Fruit fly (Drosophila melanogaster) whole organism, prepupa: ENCODE data around the gene mat.
A peak's percentile ranks its signal among the peaks of the same experiment; 100 is the strongest.

Experiments used
- Blimp-1 ChIP-seq: fragments of 200-800 bp; sonication (Bioruptor generic); optimal IDR thresholded peaks from 3 replicates; lab custom pipeline; 2017; ENCODE audit warnings: missing biosample characterization, missing genetic modification characterization, mild to moderate bottlenecking, moderate library complexity, missing genetic modification reagents
- CG10631 ChIP-seq: fragments of 200-800 bp; sonication (Bioruptor generic); optimal IDR thresholded peaks from 2 replicates; lab custom pipeline; 2016; ENCODE audit warnings: missing biosample characterization, missing genetic modification characterization
- CG10669 ChIP-seq: fragments of 200-800 bp; sonication (Bioruptor generic); optimal IDR thresholded peaks from 3 replicates; lab custom pipeline; 2018; ENCODE audit warnings: missing biosample characterization, mild to moderate bottlenecking, missing genetic modification characterization, moderate library complexity
- CG11294 ChIP-seq: fragments of 200-800 bp; sonication (Bioruptor generic); IDR thresholded peaks from 2 replicates; pipeline ENCODE4 v1.3.6; 2022; ENCODE audit warnings: missing biosample characterization, missing genetic modification characterization
- CG11762 ChIP-seq: fragments of 200-800 bp; sonication (Bioruptor generic); optimal IDR thresholded peaks from 3 replicates; lab custom pipeline; 2016; ENCODE audit warnings: missing biosample characterization, missing genetic modification characterization; ENCODE audit not compliant: insufficient read depth
- CG15336 ChIP-seq: fragments of 200-800 bp; sonication (Bioruptor generic); IDR thresholded peaks from 2 replicates; pipeline ENCODE4 v1.3.6; 2022; ENCODE audit warnings: missing biosample characterization, missing genetic modification characterization
- CG1621 ChIP-seq: fragments of 200-800 bp; sonication (Bioruptor generic); optimal IDR thresholded peaks from 3 replicates; lab custom pipeline; 2018; ENCODE audit warnings: missing biosample characterization, mild to moderate bottlenecking, missing genetic modification characterization
- CG16779 ChIP-seq: fragments of 200-800 bp; sonication (Bioruptor generic); optimal IDR thresholded peaks from 3 replicates; lab custom pipeline; 2017; ENCODE audit warnings: missing biosample characterization, mild to moderate bottlenecking, missing genetic modification characterization
- CG3032 ChIP-seq: fragments of 200-800 bp; optimal IDR thresholded peaks from 2 replicates; lab custom pipeline; 2019; ENCODE audit warnings: missing biosample characterization, mild to moderate bottlenecking, missing genetic modification characterization, moderate library complexity
- CG31627 ChIP-seq: fragments of 200-800 bp; sonication (Bioruptor generic); optimal IDR thresholded peaks from 3 replicates; lab custom pipeline; 2016; ENCODE audit warnings: missing biosample characterization, missing genetic modification characterization
- CG32006 ChIP-seq: fragments of 200-800 bp; sonication (Bioruptor generic); optimal IDR thresholded peaks from 3 replicates; lab custom pipeline; 2017; ENCODE audit warnings: missing biosample characterization, mild to moderate bottlenecking, missing genetic modification characterization
- CG3919 ChIP-seq: fragments of 200-800 bp; sonication (Bioruptor generic); optimal IDR thresholded peaks from 3 replicates; lab custom pipeline; 2016; ENCODE audit warnings: missing biosample characterization, missing genetic modification characterization
- CG4318 ChIP-seq: fragments of 200-800 bp; sonication (Bioruptor generic); optimal IDR thresholded peaks from 3 replicates; lab custom pipeline; 2017; ENCODE audit warnings: missing biosample characterization, mild to moderate bottlenecking, missing genetic modification characterization
- CG6163 ChIP-seq: fragments of 200-800 bp; sonication (Bioruptor generic); IDR thresholded peaks from 3 replicates; pipeline ENCODE4 v1.3.6; 2022; ENCODE audit warnings: missing biosample characterization, missing genetic modification characterization
- CG6276 ChIP-seq: fragments of 200-800 bp; sonication (Bioruptor generic); optimal IDR thresholded peaks from 2 replicates; lab custom pipeline; 2017; ENCODE audit warnings: missing biosample characterization, mild to moderate bottlenecking, missing genetic modification characterization
- CG6792 ChIP-seq: fragments of 200-800 bp; sonication (Bioruptor generic); optimal IDR thresholded peaks from 3 replicates; lab custom pipeline; 2016; ENCODE audit warnings: missing biosample characterization, missing genetic modification characterization
- CG6808 ChIP-seq: fragments of 200-800 bp; sonication (Bioruptor generic); optimal IDR thresholded peaks from 3 replicates; lab custom pipeline; 2017; ENCODE audit warnings: missing biosample characterization, missing genetic modification characterization, mild to moderate bottlenecking, moderate library complexity, missing genetic modification reagents
- CG6854 ChIP-seq: fragments of 200-800 bp; sonication (Bioruptor generic); optimal IDR thresholded peaks from 2 replicates; lab custom pipeline; 2017; ENCODE audit warnings: missing biosample characterization, mild to moderate bottlenecking, missing genetic modification characterization
- CG7368 ChIP-seq: fragments of 200-800 bp; sonication (Bioruptor generic); optimal IDR thresholded peaks from 3 replicates; lab custom pipeline; 2016; ENCODE audit warnings: missing biosample characterization, missing genetic modification characterization
- CG8319 ChIP-seq: fragments of 200-800 bp; sonication (Bioruptor generic); optimal IDR thresholded peaks from 3 replicates; lab custom pipeline; 2016; ENCODE audit warnings: missing biosample characterization, missing genetic modification characterization
- CG9139 ChIP-seq: fragments of 200-800 bp; sonication (Bioruptor generic); optimal IDR thresholded peaks from 3 replicates; lab custom pipeline; 2017; ENCODE audit warnings: missing biosample characterization, mild to moderate bottlenecking, missing genetic modification characterization
- Eip75B ChIP-seq: fragments of 200-800 bp; sonication (Bioruptor generic); optimal IDR thresholded peaks from 3 replicates; lab custom pipeline; 2016; ENCODE audit warnings: missing biosample characterization, missing genetic modification characterization
- Eip78C ChIP-seq: fragments of 200-800 bp; sonication (Bioruptor generic); peaks from one replicate; lab custom pipeline; 2016; ENCODE audit warnings: missing biosample characterization, missing genetic modification characterization
- Ets21C ChIP-seq: fragments of 200-800 bp; sonication (Bioruptor generic); optimal IDR thresholded peaks from 3 replicates; lab custom pipeline; 2016; ENCODE audit warnings: missing biosample characterization, missing genetic modification characterization
- Gug ChIP-seq: fragments of 200-800 bp; sonication (Bioruptor generic); IDR thresholded peaks from 2 replicates; pipeline ENCODE4 v1.3.6; 2022; ENCODE audit warnings: missing biosample characterization, missing genetic modification characterization
- Hr38 ChIP-seq: sonication (Bioruptor generic); optimal IDR thresholded peaks from 2 replicates; lab custom pipeline; 2016; ENCODE audit warnings: missing biosample characterization, missing genetic modification characterization
- Hr39 ChIP-seq: fragments of 200-800 bp; sonication (Bioruptor generic); optimal IDR thresholded peaks from 2 replicates; lab custom pipeline; 2016; ENCODE audit warnings: missing biosample characterization, missing genetic modification characterization
- Lpt ChIP-seq: fragments of 200-800 bp; sonication (Bioruptor generic); optimal IDR thresholded peaks from 3 replicates; lab custom pipeline; 2016; ENCODE audit warnings: missing biosample characterization, missing genetic modification characterization
- Met ChIP-seq: fragments of 200-800 bp; sonication (Bioruptor generic); optimal IDR thresholded peaks from 3 replicates; lab custom pipeline; 2016; ENCODE audit warnings: missing biosample characterization, missing genetic modification characterization
- OdsH ChIP-seq: fragments of 200-800 bp; sonication (Bioruptor generic); optimal IDR thresholded peaks from 3 replicates; lab custom pipeline; 2016; ENCODE audit warnings: missing biosample characterization, missing genetic modification characterization
- Smox ChIP-seq: fragments of 200-800 bp; sonication (Bioruptor generic); optimal IDR thresholded peaks from 3 replicates; lab custom pipeline; 2016; ENCODE audit warnings: missing biosample characterization, missing genetic modification characterization
- Sox102F ChIP-seq: fragments of 200-800 bp; sonication (Bioruptor generic); optimal IDR thresholded peaks from 2 replicates; lab custom pipeline; 2016; ENCODE audit warnings: missing biosample characterization, mild to moderate bottlenecking, missing genetic modification characterization
- Sox14 ChIP-seq: fragments of 200-800 bp; sonication (Bioruptor generic); optimal IDR thresholded peaks from 3 replicates; lab custom pipeline; 2016; ENCODE audit warnings: missing biosample characterization, missing genetic modification characterization
- Sox15 ChIP-seq: fragments of 200-800 bp; sonication (Bioruptor generic); optimal IDR thresholded peaks from 3 replicates; lab custom pipeline; 2016; ENCODE audit warnings: missing biosample characterization, missing genetic modification characterization
- achi ChIP-seq: fragments of 200-800 bp; sonication (Bioruptor generic); optimal IDR thresholded peaks from 3 replicates; lab custom pipeline; 2016; ENCODE audit warnings: missing biosample characterization, missing genetic modification characterization
- acj6 ChIP-seq: fragments of 200-800 bp; sonication (Bioruptor generic); optimal IDR thresholded peaks from 3 replicates; lab custom pipeline; 2016; ENCODE audit warnings: missing biosample characterization, missing genetic modification characterization
- dac ChIP-seq: fragments of 200-800 bp; sonication (Bioruptor generic); optimal IDR thresholded peaks from 2 replicates; lab custom pipeline; 2017; ENCODE audit warnings: missing biosample characterization, mild to moderate bottlenecking, missing genetic modification characterization
- eg ChIP-seq: fragments of 200-800 bp; sonication (Bioruptor generic); IDR thresholded peaks from 3 replicates; pipeline ENCODE4 v1.3.6; 2022; ENCODE audit warnings: missing biosample characterization, missing genetic modification characterization
- esn ChIP-seq: fragments of 200-800 bp; sonication (Bioruptor generic); optimal IDR thresholded peaks from 2 replicates; lab custom pipeline; 2016; ENCODE audit warnings: missing biosample characterization, mild to moderate bottlenecking, missing genetic modification characterization, moderate library complexity
- fd59A ChIP-seq: fragments of 200-800 bp; sonication (Bioruptor generic); optimal IDR thresholded peaks from 2 replicates; lab custom pipeline; 2017; ENCODE audit warnings: missing biosample characterization, mild to moderate bottlenecking, missing genetic modification characterization, missing genetic modification reagents
- fd85E ChIP-seq: fragments of 200-800 bp; sonication (Bioruptor generic); optimal IDR thresholded peaks from 3 replicates; lab custom pipeline; 2016; ENCODE audit warnings: missing biosample characterization, missing genetic modification characterization
- fkh ChIP-seq: fragments of 200-800 bp; sonication (Bioruptor generic); optimal IDR thresholded peaks from 3 replicates; lab custom pipeline; 2017; ENCODE audit warnings: missing biosample characterization, mild to moderate bottlenecking, missing genetic modification characterization, moderate library complexity
- net ChIP-seq: fragments of 200-800 bp; sonication (Bioruptor generic); optimal IDR thresholded peaks from 3 replicates; lab custom pipeline; 2016; ENCODE audit warnings: missing biosample characterization, missing genetic modification characterization
- pdm3 ChIP-seq: fragments of 200-800 bp; sonication (Bioruptor generic); optimal IDR thresholded peaks from 3 replicates; lab custom pipeline; 2016; ENCODE audit warnings: missing biosample characterization, missing genetic modification characterization
- salr ChIP-seq, 2 experiments: fragments of 200-800 bp; sonication (Bioruptor generic); optimal IDR thresholded peaks; 3 replicates each; lab custom pipeline; 2016 to 2018; ENCODE audit warnings: missing biosample characterization in 2 of 2, missing genetic modification characterization in 2 of 2, mild to moderate bottlenecking in 1 of 2
- ss ChIP-seq, 2 experiments: fragments of 200-800 bp; sonication (Bioruptor generic); optimal IDR thresholded peaks; 2 replicates in 1 of 2; 3 replicates in 1 of 2; lab custom pipeline; 2017 to 2018; ENCODE audit warnings: mild to moderate bottlenecking in 2 of 2, missing biosample characterization in 2 of 2, missing genetic modification characterization in 2 of 2, moderate library complexity in 1 of 2
- svp ChIP-seq: fragments of 200-800 bp; sonication (Bioruptor generic); peaks from one replicate; lab custom pipeline; 2016; ENCODE audit warnings: missing biosample characterization, missing genetic modification characterization
- topi ChIP-seq: fragments of 200-800 bp; sonication (Bioruptor generic); optimal IDR thresholded peaks from 3 replicates; lab custom pipeline; 2016; ENCODE audit warnings: missing biosample characterization, missing genetic modification characterization

Gene mat

dm6 chr3L:907673-908323 is 5.1 kb downstream of the mat start (continued):
- TF ChIP-seq achi (GFP tag; lab: Kevin White, UChicago) = no peak
- no peak for TF ChIP-seq CG6854
- no peak for TF ChIP-seq Sox15
- TF ChIP-seq CG10669 (GFP tag; lab: Kevin White, UChicago) = peak; percentile 54
- no peak for TF ChIP-seq CG15336 (GFP tag; lab: Robert Waterston, UW)
- TF ChIP-seq dac (GFP tag; lab: Kevin White, UChicago) = no peak
- TF ChIP-seq net (GFP tag; lab: Kevin White, UChicago) = peak; percentile 9
- peak; percentile 47 for TF ChIP-seq acj6
- peak; percentile 65 for TF ChIP-seq svp (GFP tag; lab: Kevin White, UChicago)

DNA sequence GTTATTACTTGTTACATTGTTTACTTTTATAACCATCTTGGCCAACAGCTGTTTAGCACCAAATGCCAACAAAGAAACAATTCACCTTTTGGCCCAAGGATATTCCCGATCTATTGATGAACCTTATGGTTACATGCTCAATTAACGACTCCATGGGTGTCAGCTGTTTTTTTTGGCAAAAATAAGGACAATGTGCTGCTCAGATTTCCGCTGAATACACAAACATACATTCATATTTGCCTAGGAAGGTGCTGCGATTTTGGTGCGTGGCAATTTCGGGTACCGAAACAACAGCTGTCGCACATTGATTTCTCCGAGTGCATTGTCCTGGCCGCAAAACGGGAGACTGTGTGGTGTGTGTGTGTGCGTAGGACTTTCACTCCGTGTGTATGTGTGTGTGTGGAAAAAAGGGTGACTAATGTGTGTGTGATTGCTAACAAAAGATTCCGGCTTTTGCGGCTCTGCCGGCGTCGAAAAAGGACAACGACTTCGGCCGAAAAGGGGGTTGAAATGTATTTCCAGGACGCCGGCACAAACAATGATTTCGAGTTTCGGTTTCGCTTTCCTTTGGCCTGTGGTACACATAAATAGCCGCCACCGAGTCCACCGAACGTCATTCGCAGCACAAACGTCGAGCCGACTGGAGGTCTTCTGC is 5.9 kb downstream of the mat start, which contains the start of gene nerfin-1:
nerfin-1 (plus strand) TSS at position 605 of the 655 bp plus-strand sequence.
- TF ChIP-seq fd85E (GFP tag; lab: Kevin White, UChicago) = no peak
- TF ChIP-seq CG6808 (GFP tag; lab: Kevin White, UChicago) = no peak
- no peak for TF ChIP-seq Blimp-1 (GFP tag; lab: Kevin White, UChicago)
- no peak for TF ChIP-seq Eip75B (GFP tag; lab: Kevin White, UChicago)
- no peak for TF ChIP-seq svp (GFP tag; lab: Kevin White, UChicago)
- no peak for TF ChIP-seq Gug (GFP tag; lab: Robert Waterston, UW)
- TF ChIP-seq eg (GFP tag; lab: Robert Waterston, UW) = no peak
- TF ChIP-seq Sox102F (GFP tag; lab: Kevin White, UChicago) = no peak
- TF ChIP-seq dac (GFP tag; lab: Kevin White, UChicago) = no peak
- no peak for TF ChIP-seq CG3032 (tag; lab: Kevin White, UChicago)
- no peak for TF ChIP-seq fd59A (GFP tag; lab: Kevin White, UChicago)
- peak; percentile 17 for TF ChIP-seq Sox15
- TF ChIP-seq fkh (GFP tag; lab: Kevin White, UChicago) = no peak
- TF ChIP-seq Hr39 (GFP tag; lab: Kevin White, UChicago) = peak; percentile 25
- TF ChIP-seq CG11294 (GFP tag; lab: Robert Waterston, UW) = no peak
- TF ChIP-seq CG6276 = no peak
- peak; percentile 5 for TF ChIP-seq pdm3
- peak; percentile 50 for TF ChIP-seq Met (GFP tag; lab: Kevin White, UChicago)
- no peak for TF ChIP-seq CG9139 (GFP tag; lab: Kevin White, UChicago)
- no peak for TF ChIP-seq Lpt (GFP tag; lab: Kevin White, UChicago)
- peak; percentile 2 for TF ChIP-seq achi (GFP tag; lab: Kevin White, UChicago)
- no peak for TF ChIP-seq CG4318
- TF ChIP-seq CG8319 (GFP tag; lab: Kevin White, UChicago) = no peak
- no peak for TF ChIP-seq OdsH
- no peak for TF ChIP-seq CG15336 (GFP tag; lab: Robert Waterston, UW)
- TF ChIP-seq CG11762 (GFP tag; lab: Kevin White, UChicago) = no peak
- no peak for TF ChIP-seq Hr38 (GFP tag; lab: Kevin White, UChicago)
- TF ChIP-seq CG16779 (tag; lab: Kevin White, UChicago) = no peak
- peak; percentile 22 for TF ChIP-seq Smox (GFP tag; lab: Kevin White, UChicago)
- TF ChIP-seq ss (GFP tag; optimal IDR thresholded peaks at IDR 0.05; lab: Kevin White, UChicago) = no peak
- no peak for TF ChIP-seq Sox14 (GFP tag; lab: Kevin White, UChicago)
- no peak for TF ChIP-seq CG6792 (GFP tag; lab: Kevin White, UChicago)
- peak; percentile 2 for TF ChIP-seq CG32006
- TF ChIP-seq CG7368 = no peak
- TF ChIP-seq Ets21C (GFP tag; lab: Kevin White, UChicago) = no peak
- no peak for TF ChIP-seq CG10631 (GFP tag; lab: Kevin White, UChicago)
- TF ChIP-seq salr (GFP tag; optimal IDR thresholded peaks at IDR 0.05; lab: Kevin White, UChicago) = no peak
- no peak for TF ChIP-seq CG1621
- TF ChIP-seq topi = peak; percentile 4
- no peak for TF ChIP-seq CG3919 (GFP tag; lab: Kevin White, UChicago)
- no peak for TF ChIP-seq CG6854
- TF ChIP-seq CG6163 (GFP tag; lab: Robert Waterston, UW) = no peak
- TF ChIP-seq acj6 = no peak
- TF ChIP-seq Eip78C (GFP tag; lab: Kevin White, UChicago) = no peak
- peak; percentile 12 for TF ChIP-seq CG31627 (GFP tag; lab: Kevin White, UChicago)
- peak; percentile 8 for TF ChIP-seq esn (GFP tag; lab: Kevin White, UChicago)
